Worm (Caenorhabditis elegans): ENCODE data around the gene tmem-131.

DNA sequence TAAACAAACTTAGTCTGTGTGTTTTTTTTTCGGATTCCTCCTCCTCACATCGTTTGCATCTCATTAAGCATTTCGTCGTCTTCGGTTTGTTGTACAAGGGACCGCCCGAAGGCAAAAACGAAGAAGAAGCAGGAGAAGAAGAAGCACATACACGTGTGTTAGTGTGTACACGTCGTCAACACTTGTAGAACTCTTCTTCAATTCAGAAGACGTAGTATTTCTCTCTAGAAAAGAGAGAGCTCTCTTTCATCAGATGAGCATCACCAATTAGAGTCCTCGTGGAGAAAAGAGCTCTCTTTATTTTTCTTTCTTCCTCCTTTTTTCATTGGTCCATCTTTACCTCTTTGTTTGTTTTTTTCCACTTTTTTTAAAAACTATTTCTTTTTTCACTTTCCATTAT, 29.8 kb downstream of the tmem-131 start:
- TF ChIP-seq ceh-13 (GFP tag; optimal IDR thresholded peaks at IDR 0.05) (no peak), aly-1 (tag; optimal IDR thresholded peaks at IDR 0.05) (no peak), hnd-1 (tag; optimal IDR thresholded peaks at IDR 0.05) (no peak), tbx-37 (GFP tag; conservative IDR thresholded peaks at IDR 0.05) (no peak), hmg-4 (GFP tag; optimal IDR thresholded peaks at IDR 0.05) (no peak)
